Worm (Caenorhabditis elegans) whole organism, L3 larva: Measurements from ENCODE around the gene T10H4.4.

Experiments
- ZK546.5 ChIP-seq: sonication (generic microtip); optimal IDR thresholded peaks from 2 replicates; lab custom pipeline; 2017; ENCODE audit warnings: missing biosample characterization, missing genetic modification characterization
- daf-12 ChIP-seq: fragments of 150-350 bp; optimal IDR thresholded peaks from 2 replicates; lab custom pipeline; 2014; ENCODE audit warnings: missing biosample characterization, missing genetic modification reagents, missing genetic modification characterization
- egl-27 ChIP-seq: sonication (generic microtip); optimal IDR thresholded peaks from 4 replicates; lab custom pipeline; 2017; ENCODE audit warnings: missing biosample characterization, missing genetic modification reagents, missing genetic modification characterization
- elt-2 ChIP-seq: sonication (generic microtip); optimal IDR thresholded peaks from 2 replicates; lab custom pipeline; 2016; ENCODE audit warnings: missing genetic modification reagents, mild to moderate bottlenecking, missing genetic modification characterization, missing compliant biosample characterization
- nhr-11 ChIP-seq: fragments of 150-350 bp; optimal IDR thresholded peaks from 2 replicates; lab custom pipeline; 2014; ENCODE audit warnings: missing biosample characterization, missing genetic modification characterization
- nhr-25 ChIP-seq: sonication (generic microtip); optimal IDR thresholded peaks from 2 replicates; lab custom pipeline; 2017; ENCODE audit warnings: missing biosample characterization, missing genetic modification characterization
- unc-62 ChIP-seq: fragments of 150-350 bp; sonication (generic microtip); optimal IDR thresholded peaks from 4 replicates; lab custom pipeline; 2014; ENCODE audit warnings: missing biosample characterization, missing genetic modification reagents, missing genetic modification characterization
- ztf-11 ChIP-seq: fragments of 150-350 bp; optimal IDR thresholded peaks from 2 replicates; lab custom pipeline; 2014; ENCODE audit warnings: missing biosample characterization, missing genetic modification characterization

ce11 chrV:15264131-15264530 is 8.0 kb downstream of the T10H4.4 start, which contains the start of gene M01B2.12:
- no peak for TF ChIP-seq nhr-11 (tag; lab: Kevin White, UChicago)
- TF ChIP-seq ztf-11 (tag; lab: Kevin White, UChicago) = no peak
- no peak for TF ChIP-seq nhr-25 (tag; lab: Kevin White, UChicago)
- no peak for TF ChIP-seq daf-12 (tag; lab: Kevin White, UChicago)
- no peak for TF ChIP-seq elt-2 (tag; lab: Kevin White, UChicago)
- no peak for TF ChIP-seq egl-27 (tag; lab: Kevin White, UChicago)
- TF ChIP-seq unc-62 (GFP tag; lab: Kevin White, UChicago) = no peak
- no peak for TF ChIP-seq ZK546.5 (tag; lab: Kevin White, UChicago)
